Fruit fly (Drosophila melanogaster): ENCODE measurements around the gene CG17127.

The CG17127 gene

DNA sequence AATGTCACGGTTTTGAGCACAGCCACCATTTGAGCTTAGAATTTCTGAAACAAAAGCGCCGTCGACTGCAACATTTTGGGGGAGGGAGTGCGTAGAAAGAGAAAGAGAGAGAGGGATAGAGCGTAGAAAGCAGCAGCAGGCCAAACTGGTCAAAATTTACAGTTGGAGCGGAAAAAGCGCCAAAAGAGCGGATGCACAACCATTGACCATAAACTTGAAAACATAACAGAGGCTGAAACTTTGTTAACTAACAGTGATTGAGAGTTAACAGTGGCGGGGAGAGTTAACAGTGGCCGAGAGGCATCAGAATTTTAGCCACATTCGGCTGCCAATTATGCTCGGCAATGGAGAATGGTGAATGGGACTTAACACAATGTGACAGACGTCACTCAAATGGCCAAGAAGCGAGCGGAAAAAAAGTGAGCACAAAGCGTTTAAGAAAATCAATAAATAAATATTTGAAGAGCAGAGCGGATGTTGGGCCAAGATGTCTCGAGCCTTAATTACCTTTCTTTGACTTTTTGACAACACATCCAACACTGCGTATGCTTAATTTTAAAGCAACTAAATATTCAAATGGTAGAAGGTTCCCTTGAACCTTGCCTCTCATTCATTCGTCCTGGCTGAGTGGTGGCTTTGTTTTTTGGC, 13.5 kb upstream of the CG17127 start:
- TF ChIP-seq CG8159 (tag; optimal IDR thresholded peaks at IDR 0.05), result no peak
- 0 out of 3 replicates have a peak, but pooled peaks have one; percentile 31 for TF ChIP-seq CG4496 (GFP tag; IDR thresholded peaks at IDR 0.05)

DNA sequence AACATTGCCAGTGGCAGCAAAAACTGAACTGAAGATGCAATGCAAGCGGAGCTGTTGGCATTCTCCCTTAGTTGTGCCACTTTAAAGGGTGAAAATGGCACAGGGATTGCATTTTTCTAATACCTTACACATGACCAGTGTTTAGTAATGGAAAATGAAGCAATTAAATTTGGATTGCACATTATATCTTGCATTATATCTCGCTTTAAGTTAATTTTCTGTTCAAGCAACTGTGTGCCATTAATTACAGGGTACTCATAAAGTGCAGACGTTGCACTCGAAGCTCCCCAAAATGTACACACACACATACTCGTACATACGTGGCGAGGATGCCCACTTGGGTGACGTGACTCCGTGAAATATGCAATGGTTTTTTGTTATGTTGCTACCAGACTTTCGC, 11.0 kb upstream of the CG17127 start:
- TF ChIP-seq CG10348 (GFP tag; IDR thresholded peaks at IDR 0.05) (no peak), rn (GFP tag; IDR thresholded peaks at IDR 0.05) (no peak), Pif1B (GFP tag; optimal IDR thresholded peaks at IDR 0.05) (peak; percentile 61), Ets98B (GFP tag; IDR thresholded peaks at IDR 0.05) (peak; percentile 14; the same call in 1 of the 2 replicates), EcR (GFP tag; optimal IDR thresholded peaks at IDR 0.05) (no peak), CG32121 (GFP tag; IDR thresholded peaks at IDR 0.05) (no peak), CG15710 (tag; optimal IDR thresholded peaks at IDR 0.05) (peak; percentile 31), CG17806 (tag; optimal IDR thresholded peaks at IDR 0.05) (peak; percentile 58), CG34367 (tag; optimal IDR thresholded peaks at IDR 0.05) (peak; percentile 58), D1 (tag; optimal IDR thresholded peaks at IDR 0.05) (no peak), gl (tag; optimal IDR thresholded peaks at IDR 0.05) (no peak), fd96Ca (GFP tag; IDR thresholded peaks at IDR 0.05) (peak; percentile 63; the same call in 2 of the 3 replicates), CG14655 (GFP tag; optimal IDR thresholded peaks at IDR 0.05) (no peak), Pif1A (GFP tag; optimal IDR thresholded peaks at IDR 0.05) (peak; percentile 27), Snoo (tag; optimal IDR thresholded peaks at IDR 0.05) (no peak), CG4496 (GFP tag; IDR thresholded peaks at IDR 0.05) (no peak), CG12605 (GFP tag; IDR thresholded peaks at IDR 0.05) (no peak), CG9948 (tag; optimal IDR thresholded peaks at IDR 0.05) (peak; percentile 42), CG8159 (tag; optimal IDR thresholded peaks at IDR 0.05) (peak; percentile 67), CG8301 (tag; optimal IDR thresholded peaks at IDR 0.05) (peak; percentile 37), CG13204 (GFP tag; optimal IDR thresholded peaks at IDR 0.05) (no peak)

DNA sequence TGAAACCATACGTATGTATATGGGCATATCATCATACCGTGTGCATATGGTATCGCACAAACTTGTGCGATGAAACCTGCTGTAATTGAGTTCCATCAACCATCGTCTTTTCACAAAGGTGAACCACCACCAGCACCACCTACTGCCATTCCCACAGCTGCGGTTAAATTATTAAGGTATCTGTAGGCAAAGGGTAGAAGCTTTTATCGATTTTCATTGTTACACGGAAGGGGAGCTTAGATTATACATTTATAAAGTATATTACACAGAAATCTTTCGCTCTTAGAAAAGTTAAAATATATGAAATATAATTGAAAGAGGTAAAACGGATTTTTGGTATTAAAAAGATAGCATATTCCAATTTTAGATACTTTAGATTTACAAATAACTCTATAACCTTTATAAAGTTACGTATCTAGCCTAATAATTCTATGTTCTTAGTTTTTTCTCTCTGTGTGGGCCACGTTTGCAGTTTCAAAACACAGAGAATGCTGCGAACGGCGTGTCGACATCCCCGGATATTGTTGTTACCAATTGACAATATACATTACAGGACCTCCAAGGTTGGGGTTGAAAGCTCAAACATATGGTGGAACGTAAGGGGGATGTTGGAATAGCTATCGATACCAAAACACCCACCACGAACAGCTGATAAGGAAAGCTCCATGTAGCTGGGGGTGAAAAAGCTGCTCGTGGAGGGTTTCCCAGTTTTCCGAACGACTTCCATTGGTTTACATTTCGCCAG, 10.1 kb upstream of the CG17127 start, which contains the start of gene CG6495:
Gene CG6495, plus strand, starts transcription at position 695 of the 745 bp plus-strand sequence.
- TF ChIP-seq Pif1A (GFP tag; optimal IDR thresholded peaks at IDR 0.05) (no peak), CG10348 (GFP tag; IDR thresholded peaks at IDR 0.05) (no peak), EcR (GFP tag; optimal IDR thresholded peaks at IDR 0.05) (no peak), D1 (tag; optimal IDR thresholded peaks at IDR 0.05) (no peak), CG17806 (tag; optimal IDR thresholded peaks at IDR 0.05) (peak; percentile 35), CG32121 (GFP tag; IDR thresholded peaks at IDR 0.05) (no peak), fd96Ca (GFP tag; IDR thresholded peaks at IDR 0.05) (no peak), CG8301 (tag; optimal IDR thresholded peaks at IDR 0.05) (peak; percentile 12), CG34367 (tag; optimal IDR thresholded peaks at IDR 0.05) (no peak), Pif1B (GFP tag; optimal IDR thresholded peaks at IDR 0.05) (peak; percentile 13), CG8159 (tag; optimal IDR thresholded peaks at IDR 0.05) (peak; percentile 61), CG15710 (tag; optimal IDR thresholded peaks at IDR 0.05) (peak; percentile 30), CG4496 (GFP tag; IDR thresholded peaks at IDR 0.05) (no peak), Snoo (tag; optimal IDR thresholded peaks at IDR 0.05) (no peak), CG12605 (GFP tag; IDR thresholded peaks at IDR 0.05) (no peak), gl (tag; optimal IDR thresholded peaks at IDR 0.05) (no peak), CG13204 (GFP tag; optimal IDR thresholded peaks at IDR 0.05) (no peak), rn (GFP tag; IDR thresholded peaks at IDR 0.05) (no peak), Ets98B (GFP tag; IDR thresholded peaks at IDR 0.05) (0 out of 2 replicates have a peak, but pooled peaks have one; percentile 13), CG9948 (tag; optimal IDR thresholded peaks at IDR 0.05) (peak; percentile 34), CG14655 (GFP tag; optimal IDR thresholded peaks at IDR 0.05) (no peak)

DNA sequence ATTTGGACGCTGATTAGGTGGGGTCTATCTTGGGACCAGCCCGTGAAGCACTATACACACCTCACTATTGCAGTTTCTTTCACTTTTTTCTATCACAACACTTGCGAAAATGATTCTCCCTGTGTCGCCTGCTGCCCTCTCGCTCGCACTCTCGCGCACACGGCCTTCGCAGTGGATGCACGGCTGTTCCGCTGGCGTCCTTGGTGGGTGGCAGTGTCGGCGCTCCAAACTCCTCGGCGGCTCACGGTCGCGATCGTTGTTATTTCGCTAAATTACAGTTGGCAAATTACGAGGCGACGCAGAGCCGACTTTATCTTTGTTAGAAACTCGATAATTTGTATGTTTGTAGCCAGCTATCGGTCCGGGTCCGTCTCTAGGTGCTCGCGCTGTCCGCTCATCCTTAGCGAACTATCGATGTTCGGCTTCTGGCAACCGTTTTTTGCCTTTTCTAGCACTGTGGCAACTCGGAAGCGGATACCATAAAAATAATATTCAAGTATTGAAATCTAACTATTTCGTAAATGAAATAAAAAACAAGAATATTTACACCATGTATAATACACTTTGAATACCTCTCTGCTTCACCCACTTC, 3.0 kb upstream of the CG17127 start, which contains the start of gene Ubc2:
Gene Ubc2, minus strand, starts transcription at position 410 of the 592 bp plus-strand sequence.
- TF ChIP-seq CG12605 (GFP tag; IDR thresholded peaks at IDR 0.05) (no peak), CG4496 (GFP tag; IDR thresholded peaks at IDR 0.05) (peak; percentile 49; the same call in 2 of the 3 replicates)

DNA sequence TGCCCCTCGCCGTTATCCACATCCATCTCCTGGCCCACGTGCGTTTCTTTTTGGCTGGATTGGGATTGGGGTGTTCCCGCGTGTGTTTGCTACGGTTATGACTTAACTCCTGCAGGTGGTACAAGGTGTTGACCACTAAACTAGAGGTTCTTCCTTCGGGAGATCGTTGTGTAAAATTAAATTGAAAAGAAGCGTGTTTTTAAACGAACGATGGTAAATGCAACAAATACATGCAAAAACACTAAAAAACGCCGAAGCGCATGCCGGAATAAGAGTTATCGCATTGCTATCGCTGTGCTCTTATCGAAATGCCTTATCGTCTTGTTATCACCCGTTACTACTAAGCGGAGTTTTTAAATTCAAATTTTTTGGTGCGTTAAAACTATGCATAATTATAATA, 960 bp upstream of the CG17127 start, which contains the start of gene CG6724:
Gene CG6724, minus strand, starts transcription at position 245 of the 400 bp plus-strand sequence.
- TF ChIP-seq rn (GFP tag; IDR thresholded peaks at IDR 0.05) (no peak), CG8301 (tag; optimal IDR thresholded peaks at IDR 0.05) (no peak), CG13204 (GFP tag; optimal IDR thresholded peaks at IDR 0.05) (no peak), Pif1A (GFP tag; optimal IDR thresholded peaks at IDR 0.05) (no peak), CG10348 (GFP tag; IDR thresholded peaks at IDR 0.05) (no peak), CG8159 (tag; optimal IDR thresholded peaks at IDR 0.05) (no peak), CG15710 (tag; optimal IDR thresholded peaks at IDR 0.05) (no peak), EcR (GFP tag; optimal IDR thresholded peaks at IDR 0.05) (no peak), CG4496 (GFP tag; IDR thresholded peaks at IDR 0.05) (no peak), fd96Ca (GFP tag; IDR thresholded peaks at IDR 0.05) (no peak), CG32121 (GFP tag; IDR thresholded peaks at IDR 0.05) (no peak), CG12605 (GFP tag; IDR thresholded peaks at IDR 0.05) (no peak), Snoo (tag; optimal IDR thresholded peaks at IDR 0.05) (no peak), CG34367 (tag; optimal IDR thresholded peaks at IDR 0.05) (no peak), CG14655 (GFP tag; optimal IDR thresholded peaks at IDR 0.05) (no peak)

Measured in whole organism, pupa.